Worm (Caenorhabditis elegans) whole organism, midembryonic: ENCODE data around the gene K10C2.7.

Experiments used
- T22C8.4 ChIP-seq: fragments of 200-800 bp; sonication (Bioruptor generic); IDR thresholded peaks from 2 replicates; pipeline ENCODE4 v1.3.6; 2022; ENCODE audit warnings: missing genetic modification characterization, missing compliant biosample characterization
- cog-1 ChIP-seq: sonication (generic microtip); optimal IDR thresholded peaks from 2 replicates; lab custom pipeline; 2016; ENCODE audit warnings: missing genetic modification characterization, missing compliant biosample characterization
- flt-1 ChIP-seq: fragments of 200-800 bp; sonication (Bioruptor generic); IDR thresholded peaks from 2 replicates; pipeline ENCODE4 v1.3.6; 2022; ENCODE audit warnings: missing genetic modification characterization, missing compliant biosample characterization
- klf-2 ChIP-seq: fragments of 200-800 bp; sonication (Bioruptor generic); conservative IDR thresholded peaks from 2 replicates; pipeline ENCODE4 v1.3.6; 2022; ENCODE audit warnings: missing genetic modification reagents, missing genetic modification characterization, missing compliant biosample characterization
- med-1 ChIP-seq: sonication (generic microtip); optimal IDR thresholded peaks from 2 replicates; lab custom pipeline; 2017; ENCODE audit warnings: missing genetic modification characterization, mild to moderate bottlenecking, missing compliant biosample characterization, antibody characterized with exemption, missing genetic modification reagents; ENCODE audit not compliant: insufficient read depth
- ref-1 ChIP-seq: fragments of 200-800 bp; sonication (Bioruptor generic); conservative IDR thresholded peaks from 2 replicates; pipeline ENCODE4 v1.3.6; 2022; ENCODE audit warnings: missing genetic modification reagents, missing genetic modification characterization, missing compliant biosample characterization
- tab-1 ChIP-seq: fragments of 200-800 bp; sonication (Bioruptor generic); IDR thresholded peaks from 2 replicates; pipeline ENCODE4 v1.3.6; 2022; ENCODE audit warnings: missing genetic modification characterization, missing compliant biosample characterization
- ztf-23 ChIP-seq: fragments of 200-800 bp; sonication (Bioruptor generic); IDR thresholded peaks from 2 replicates; pipeline ENCODE4 v1.3.6; 2022; ENCODE audit warnings: missing genetic modification reagents, missing genetic modification characterization, missing compliant biosample characterization
- ztf-29 ChIP-seq: fragments of 200-800 bp; sonication (Bioruptor generic); IDR thresholded peaks from 2 replicates; pipeline ENCODE4 v1.3.6; 2022; ENCODE audit warnings: missing genetic modification reagents, missing genetic modification characterization, missing compliant biosample characterization

K10C2.7 gene

ce11 chrX:6460123-6460522 is 16.9 kb upstream of the K10C2.7 start:
- no peak for TF ChIP-seq ztf-29 (GFP tag; lab: Robert Waterston, UW)
- no peak for TF ChIP-seq tab-1 (GFP tag; lab: Robert Waterston, UW)
- TF ChIP-seq flt-1 (GFP tag; lab: Robert Waterston, UW): no peak
- TF ChIP-seq klf-2 (GFP tag; lab: Robert Waterston, UW): no peak
- TF ChIP-seq ref-1: no peak
- no peak for TF ChIP-seq med-1
- TF ChIP-seq T22C8.4 (GFP tag; lab: Robert Waterston, UW): no peak
- no peak for TF ChIP-seq ztf-23 (GFP tag; lab: Robert Waterston, UW)
- TF ChIP-seq cog-1 (tag; lab: Kevin White, UChicago): no peak

ce11 chrX:6458467-6458866 is 15.2 kb upstream of the K10C2.7 start:
- TF ChIP-seq cog-1 (tag; lab: Kevin White, UChicago): no peak
- TF ChIP-seq ztf-23 (GFP tag; lab: Robert Waterston, UW): no peak
- no peak for TF ChIP-seq T22C8.4 (GFP tag; lab: Robert Waterston, UW)
- no peak for TF ChIP-seq med-1
- no peak for TF ChIP-seq tab-1 (GFP tag; lab: Robert Waterston, UW)
- no peak for TF ChIP-seq flt-1 (GFP tag; lab: Robert Waterston, UW)
- no peak for TF ChIP-seq ref-1

- no peak for TF ChIP-seq cog-1 (tag; lab: Kevin White, UChicago)
- no peak for TF ChIP-seq flt-1 (GFP tag; lab: Robert Waterston, UW)
These were observed 14.7 kb upstream of the K10C2.7 start for ce11 chrX:6458001-6458400.

- TF ChIP-seq cog-1 (tag; lab: Kevin White, UChicago) (no peak), T22C8.4 (GFP tag; lab: Robert Waterston, UW) (no peak), tab-1 (GFP tag; lab: Robert Waterston, UW) (no peak), med-1 (no peak), ref-1 (no peak), flt-1 (GFP tag; lab: Robert Waterston, UW) (no peak), ztf-23 (GFP tag; lab: Robert Waterston, UW) (no peak), klf-2 (GFP tag; lab: Robert Waterston, UW) (no peak)
These were observed 13.3 kb upstream of the K10C2.7 start, which contains the start of gene pept-1 for ce11 chrX:6456567-6456966. Gene pept-1, plus strand, starts transcription at chrX:6456872.

ce11 chrX:6455157-6455556 is 11.9 kb upstream of the K10C2.7 start, which contains the start of gene nas-33:
Gene nas-33, minus strand, starts transcription at chrX:6455257.
- TF ChIP-seq T22C8.4 (GFP tag; lab: Robert Waterston, UW) (no peak), med-1 (no peak), tab-1 (GFP tag; lab: Robert Waterston, UW) (no peak), ref-1 (no peak), cog-1 (tag; lab: Kevin White, UChicago) (no peak), ztf-29 (GFP tag; lab: Robert Waterston, UW) (no peak), flt-1 (GFP tag; lab: Robert Waterston, UW) (no peak), ztf-23 (GFP tag; lab: Robert Waterston, UW) (no peak), klf-2 (GFP tag; lab: Robert Waterston, UW) (no peak)

- TF ChIP-seq med-1 (no peak), klf-2 (GFP tag; lab: Robert Waterston, UW) (no peak), ztf-23 (GFP tag; lab: Robert Waterston, UW) (no peak), ref-1 (no peak), cog-1 (tag; lab: Kevin White, UChicago) (no peak), T22C8.4 (GFP tag; lab: Robert Waterston, UW) (no peak), ztf-29 (GFP tag; lab: Robert Waterston, UW) (no peak), tab-1 (GFP tag; lab: Robert Waterston, UW) (no peak), flt-1 (GFP tag; lab: Robert Waterston, UW) (no peak)
These were observed 7.7 kb upstream of the K10C2.7 start, which contains the start of the genes grl-6 and K10C2.6 for ce11 chrX:6450839-6451491. Gene grl-6, minus strand, starts transcription at chrX:6450939. Gene K10C2.6, plus strand, starts transcription at chrX:6451441.

- TF ChIP-seq med-1 (no peak), cog-1 (tag; lab: Kevin White, UChicago) (no peak), T22C8.4 (GFP tag; lab: Robert Waterston, UW) (no peak), ztf-29 (GFP tag; lab: Robert Waterston, UW) (no peak), klf-2 (GFP tag; lab: Robert Waterston, UW) (no peak), ztf-23 (GFP tag; lab: Robert Waterston, UW) (no peak), flt-1 (GFP tag; lab: Robert Waterston, UW) (no peak), ref-1 (no peak), tab-1 (GFP tag; lab: Robert Waterston, UW) (no peak)
These were observed 5.7 kb upstream of the K10C2.7 start, which contains the start of gene fah-1 for ce11 chrX:6448866-6449400. Gene fah-1, minus strand, starts transcription at chrX:6448916.

ce11 chrX:6446564-6446963 is 3.3 kb upstream of the K10C2.7 start, which contains the start of gene asp-14:
Gene asp-14, minus strand, starts transcription at chrX:6446664.
- no peak for TF ChIP-seq med-1
- TF ChIP-seq ztf-23 (GFP tag; lab: Robert Waterston, UW): no peak
- TF ChIP-seq ref-1: no peak
- no peak for TF ChIP-seq tab-1 (GFP tag; lab: Robert Waterston, UW)
- TF ChIP-seq cog-1 (tag; lab: Kevin White, UChicago): no peak
- no peak for TF ChIP-seq klf-2 (GFP tag; lab: Robert Waterston, UW)
- no peak for TF ChIP-seq flt-1 (GFP tag; lab: Robert Waterston, UW)
- no peak for TF ChIP-seq ztf-29 (GFP tag; lab: Robert Waterston, UW)
- TF ChIP-seq T22C8.4 (GFP tag; lab: Robert Waterston, UW): no peak

- no peak for TF ChIP-seq med-1
- no peak for TF ChIP-seq ztf-23 (GFP tag; lab: Robert Waterston, UW)
- TF ChIP-seq tab-1 (GFP tag; lab: Robert Waterston, UW): no peak
- no peak for TF ChIP-seq cog-1 (tag; lab: Kevin White, UChicago)
- TF ChIP-seq ztf-29 (GFP tag; lab: Robert Waterston, UW): no peak
- no peak for TF ChIP-seq klf-2 (GFP tag; lab: Robert Waterston, UW)
- no peak for TF ChIP-seq ref-1
- no peak for TF ChIP-seq T22C8.4 (GFP tag; lab: Robert Waterston, UW)
- TF ChIP-seq flt-1 (GFP tag; lab: Robert Waterston, UW): no peak
These were observed 2.0 kb upstream of the K10C2.7 start for ce11 chrX:6445239-6445638.
